Worm (Caenorhabditis elegans): ENCODE results near the gene chil-9.

DNA sequence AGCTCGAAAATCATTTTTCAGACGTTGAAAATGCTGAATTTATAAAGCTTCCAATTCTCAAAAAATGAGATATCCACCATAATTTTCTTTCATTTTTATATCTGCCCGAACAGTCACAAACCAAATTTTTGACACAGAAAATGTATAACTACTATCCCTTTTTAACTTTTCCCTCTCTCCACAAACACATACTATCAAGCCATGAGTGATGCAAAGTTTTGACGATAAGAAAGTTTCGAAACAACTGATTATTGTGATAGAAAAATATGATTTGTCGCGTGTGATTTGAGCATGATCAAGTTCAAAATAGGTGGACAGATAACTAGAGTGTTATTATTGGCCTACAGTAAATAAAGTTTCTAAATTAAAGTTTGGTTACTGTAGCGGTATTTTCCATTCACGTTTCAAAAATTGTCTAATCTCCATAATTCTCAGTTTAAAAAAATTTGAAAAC is 37.6 kb downstream of the chil-9 start, which contains the start of gene cyp-13A8:
- TF ChIP-seq daf-12 (tag; optimal IDR thresholded peaks at IDR 0.05) (no peak), dpl-1 (GFP tag; optimal IDR thresholded peaks at IDR 0.05) (no peak), unc-62 (GFP tag; optimal IDR thresholded peaks at IDR 0.05 in 1 of 2) (peak in 1 of 2 experiments; percentile 21), unc-62 (tag; optimal IDR thresholded peaks at IDR 0.05) (no peak), nhr-25 (tag; optimal IDR thresholded peaks at IDR 0.05; ENCODE audit: borderline replicate concordance, insufficient read depth) (no peak), madf-9 (GFP tag; conservative IDR thresholded peaks at IDR 0.05) (no peak), snpc-4 (tag; optimal IDR thresholded peaks at IDR 0.05) (no peak), lin-1 (GFP tag; IDR thresholded peaks at IDR 0.05) (no peak), nhr-77 (tag; optimal IDR thresholded peaks at IDR 0.05) (peak; percentile 1), jun-1 (tag; optimal IDR thresholded peaks at IDR 0.05) (no peak), ztf-11 (tag; optimal IDR thresholded peaks at IDR 0.05) (no peak)

All from whole organism, L4 larva.